Fruit fly (Drosophila melanogaster): ENCODE data around the gene Fhos.
A peak's percentile ranks its signal among the peaks of the same experiment; 100 is the strongest.

The Fhos gene

DNA sequence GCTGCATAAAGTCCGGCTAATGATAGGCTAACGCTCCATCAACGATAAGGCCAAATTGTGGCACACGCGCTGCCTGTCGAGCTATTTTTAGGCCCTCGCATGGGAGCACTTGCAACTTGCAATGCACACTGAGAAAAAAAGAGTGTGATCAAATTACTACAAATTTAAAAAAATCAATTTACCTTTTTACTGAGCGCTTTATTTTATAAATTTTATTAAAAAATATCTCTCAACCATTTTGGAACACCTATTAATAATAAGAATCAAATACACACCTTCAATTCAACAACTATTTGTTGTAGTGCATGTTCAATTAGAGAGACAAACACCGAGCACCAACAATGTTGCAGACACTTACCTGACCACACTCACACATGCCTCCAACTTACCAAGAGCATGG lies 12.1 kb downstream of the Fhos start (continued):
- TF ChIP-seq Sox102F (GFP tag; optimal IDR thresholded peaks at IDR 0.05) (peak; percentile 6), CG2875 (GFP tag; optimal IDR thresholded peaks at IDR 0.05) (no peak), Kr (GFP tag; optimal IDR thresholded peaks at IDR 0.05) (no peak), CG7556 (GFP tag; optimal IDR thresholded peaks at IDR 0.05) (no peak), otp (GFP tag; IDR thresholded peaks at IDR 0.05) (peak; percentile 73), chm (GFP tag; IDR thresholded peaks at IDR 0.05) (peak; percentile 5; the same call in 1 of the 2 replicates)

DNA sequence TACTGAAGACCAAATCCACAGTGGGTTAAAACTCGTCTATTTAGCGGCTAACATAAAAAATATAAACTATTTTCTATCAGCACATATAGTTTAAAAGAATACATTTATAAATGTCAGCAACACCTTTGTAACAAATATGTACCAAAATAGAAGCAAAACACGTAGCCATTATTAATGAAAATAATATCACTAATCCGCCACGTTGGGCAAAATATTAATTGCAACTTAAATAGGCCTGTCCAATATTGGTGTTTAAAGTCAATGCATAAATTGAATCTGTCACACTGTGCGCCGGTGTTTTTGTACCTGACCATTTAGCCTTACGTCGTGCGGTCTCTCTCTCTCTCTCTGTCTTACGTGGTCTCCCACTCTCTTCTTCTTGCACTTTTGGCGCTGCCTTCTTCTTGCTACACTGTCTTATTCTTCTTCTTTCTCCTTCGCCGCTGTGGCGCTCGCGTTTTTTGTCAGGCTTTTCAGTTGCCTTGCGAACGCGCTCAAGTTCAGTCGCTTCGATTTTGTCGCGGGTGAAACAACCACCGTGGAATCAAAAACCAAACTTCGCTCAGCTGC lies 12.6 kb downstream of the Fhos start:
- TF ChIP-seq vfl (GFP tag; optimal IDR thresholded peaks at IDR 0.05) (peak; percentile 97), CG7928 (GFP tag; optimal IDR thresholded peaks at IDR 0.05) (peak; percentile 77), dmrt11E (tag; optimal IDR thresholded peaks at IDR 0.05) (peak; percentile 98), CG1024 (GFP tag; IDR thresholded peaks at IDR 0.05) (peak; percentile 91), sens (GFP tag) (peak; percentile 100), Poxn (GFP tag; IDR thresholded peaks at IDR 0.05) (peak; percentile 83), Dek (tag; optimal IDR thresholded peaks at IDR 0.05) (peak; percentile 96), CG12155 (GFP tag; optimal IDR thresholded peaks at IDR 0.05) (peak; percentile 97), CG16813 (GFP tag; IDR thresholded peaks at IDR 0.05; ENCODE audit: partially characterized antibody) (peak; percentile 59), C15 (GFP tag; IDR thresholded peaks at IDR 0.05) (peak; percentile 94), ci (GFP tag; IDR thresholded peaks at IDR 0.05) (peak; percentile 97), ranshi (GFP tag; IDR thresholded peaks at IDR 0.05) (peak; percentile 97), br (optimal IDR thresholded peaks at IDR 0.05) (no peak), CG16815 (GFP tag; optimal IDR thresholded peaks at IDR 0.05) (peak; percentile 99), Asciz (GFP tag; optimal IDR thresholded peaks at IDR 0.05) (peak; percentile 96), CG9727 (GFP tag; optimal IDR thresholded peaks at IDR 0.05) (peak; percentile 91), CG7745 (tag; optimal IDR thresholded peaks at IDR 0.05) (peak; percentile 42), CG4404 (GFP tag; IDR thresholded peaks at IDR 0.05) (peak; percentile 97), CG3407 (GFP tag; optimal IDR thresholded peaks at IDR 0.05) (peak; percentile 96), MESR4 (GFP tag; optimal IDR thresholded peaks at IDR 0.05) (peak; percentile 56), al (GFP tag; IDR thresholded peaks at IDR 0.05) (peak; percentile 98), Dad (GFP tag; optimal IDR thresholded peaks at IDR 0.05) (peak; percentile 94), gcm2 (GFP tag; optimal IDR thresholded peaks at IDR 0.05) (peak; percentile 98), sqz (GFP tag; optimal IDR thresholded peaks at IDR 0.05) (peak; percentile 86), CG12219 (GFP tag; optimal IDR thresholded peaks at IDR 0.05) (peak; percentile 98), B-H2 (GFP tag; optimal IDR thresholded peaks at IDR 0.05) (peak; percentile 96), mam (GFP tag; optimal IDR thresholded peaks at IDR 0.05) (peak; percentile 91), slou (GFP tag; optimal IDR thresholded peaks at IDR 0.05) (peak; percentile 80), CG14014 (GFP tag; IDR thresholded peaks at IDR 0.05) (peak; percentile 98), Stat92E (GFP tag; optimal IDR thresholded peaks at IDR 0.05) (peak in 1 of 3 experiments; percentile 93), CG9609 (GFP tag; optimal IDR thresholded peaks at IDR 0.05) (peak; percentile 98), CG9932 (GFP tag; IDR thresholded peaks at IDR 0.05) (peak; percentile 98), Sin3A (optimal IDR thresholded peaks at IDR 0.05) (no peak), Abd-B (GFP tag; optimal IDR thresholded peaks at IDR 0.05) (peak; percentile 84), Eip74EF (GFP tag; optimal IDR thresholded peaks at IDR 0.05) (peak in 1 of 2 experiments; percentile 93), CG5953 (GFP tag; IDR thresholded peaks at IDR 0.05) (peak; percentile 96), lbe (GFP tag; optimal IDR thresholded peaks at IDR 0.05) (peak; percentile 97), onecut (GFP tag; IDR thresholded peaks at IDR 0.05) (peak; percentile 91), kni (GFP tag; optimal IDR thresholded peaks at IDR 0.05) (peak; percentile 94), Bteb2 (GFP tag; optimal IDR thresholded peaks at IDR 0.05) (peak; percentile 98), CG11695 (GFP tag; IDR thresholded peaks at IDR 0.05) (peak; percentile 98), Lpt (GFP tag; optimal IDR thresholded peaks at IDR 0.05) (no peak), CG32767 (GFP tag; IDR thresholded peaks at IDR 0.05) (peak; percentile 96), Lhr (GFP tag; optimal IDR thresholded peaks at IDR 0.05) (peak; percentile 96)

All from whole organism, embryonic.